Worm (Caenorhabditis elegans): ENCODE data around the gene his-41.

Gene his-41

ce11 chrV:9584263-9584662 is 38.9 kb downstream of the his-41 start:
- TF ChIP-seq ets-4 (GFP tag; optimal IDR thresholded peaks at IDR 0.05) (no peak), repo-1 (tag; optimal IDR thresholded peaks at IDR 0.05) (no peak), atf-7 (tag; optimal IDR thresholded peaks at IDR 0.05) (no peak), hmg-20 (GFP tag; IDR thresholded peaks at IDR 0.05) (no peak), lir-1 (GFP tag; conservative IDR thresholded peaks at IDR 0.05) (no peak), athp-1 (tag; optimal IDR thresholded peaks at IDR 0.05) (no peak), ceh-100 (GFP tag; IDR thresholded peaks at IDR 0.05) (no peak), let-607 (tag; optimal IDR thresholded peaks at IDR 0.05) (no peak), zfh-2 (GFP tag; conservative IDR thresholded peaks at IDR 0.05) (no peak), cebp-1 (GFP tag; IDR thresholded peaks at IDR 0.05) (no peak), cebp-1 (tag; optimal IDR thresholded peaks at IDR 0.05) (no peak), ztf-3 (GFP tag; optimal IDR thresholded peaks at IDR 0.05) (no peak), madf-10 (tag; optimal IDR thresholded peaks at IDR 0.05) (no peak), madf-6 (GFP tag; IDR thresholded peaks at IDR 0.05) (no peak), ceh-58 (GFP tag; IDR thresholded peaks at IDR 0.05) (no peak), snpc-3.4 (tag; optimal IDR thresholded peaks at IDR 0.05) (no peak), him-1 (tag; optimal IDR thresholded peaks at IDR 0.05) (no peak), T07F8.4 (tag; optimal IDR thresholded peaks at IDR 0.05) (no peak), D2030.7 (GFP tag; IDR thresholded peaks at IDR 0.05) (no peak), egrh-3 (GFP tag; IDR thresholded peaks at IDR 0.05) (no peak), madf-8 (GFP tag; conservative IDR thresholded peaks at IDR 0.05) (no peak)

ce11 chrV:9587619-9588018 is 42.3 kb downstream of the his-41 start:
- TF ChIP-seq cebp-1 (GFP tag; IDR thresholded peaks at IDR 0.05) (no peak), cebp-1 (tag; optimal IDR thresholded peaks at IDR 0.05) (no peak), efl-1 (GFP tag; optimal IDR thresholded peaks at IDR 0.05) (no peak), C06A6.2 (GFP tag; conservative IDR thresholded peaks at IDR 0.05) (no peak), egrh-3 (GFP tag; IDR thresholded peaks at IDR 0.05) (no peak), hlh-12 (tag; optimal IDR thresholded peaks at IDR 0.05) (no peak), F23B12.7 (tag; optimal IDR thresholded peaks at IDR 0.05; ENCODE audit: insufficient read depth) (no peak), B0336.3 (GFP tag; IDR thresholded peaks at IDR 0.05) (no peak), madf-8 (GFP tag; conservative IDR thresholded peaks at IDR 0.05) (no peak), attf-3 (GFP tag; conservative IDR thresholded peaks at IDR 0.05) (no peak), Y56A3A.18 (GFP tag; IDR thresholded peaks at IDR 0.05) (no peak), gei-17 (GFP tag; optimal IDR thresholded peaks at IDR 0.05) (no peak), snpc-4 (GFP tag; optimal IDR thresholded peaks at IDR 0.05) (no peak), snpc-4 (tag; optimal IDR thresholded peaks at IDR 0.05) (no peak)

ce11 chrV:9588574-9588973 is 43.2 kb downstream of the his-41 start:
- no peak for TF ChIP-seq hmg-20 (GFP tag; IDR thresholded peaks at IDR 0.05)

ce11 chrV:9590317-9590716 is 45.0 kb downstream of the his-41 start, which contains the start of gene K09G1.2:
Gene K09G1.2, plus strand, starts transcription at chrV:9590617.
- TF ChIP-seq mel-28 (tag; optimal IDR thresholded peaks at IDR 0.05; ENCODE audit: borderline replicate concordance) (no peak), tbx-9 (tag; optimal IDR thresholded peaks at IDR 0.05; ENCODE audit: borderline replicate concordance) (no peak), B0035.1 (tag; optimal IDR thresholded peaks at IDR 0.05) (no peak)
